Worm (Caenorhabditis elegans) whole organism, L4 larva: Measurements from ENCODE around the gene tmem-17.

Experiments
- D1046.2 ChIP-seq: fragments of 200-800 bp; sonication (Bioruptor generic); IDR thresholded peaks from 2 replicates; pipeline ENCODE4 v1.3.6; 2022; ENCODE audit warnings: missing genetic modification characterization, missing compliant biosample characterization
- F26F4.8 ChIP-seq: fragments of 200-800 bp; sonication (Bioruptor generic); conservative IDR thresholded peaks from 2 replicates; pipeline ENCODE4 v1.3.6; 2022; ENCODE audit warnings: missing genetic modification characterization, missing compliant biosample characterization
- ceh-28 ChIP-seq: fragments of 150-350 bp; optimal IDR thresholded peaks from 2 replicates; lab custom pipeline; 2014; ENCODE audit warnings: missing biosample characterization, missing genetic modification reagents, missing genetic modification characterization
- ctbp-1 ChIP-seq: fragments of 200-800 bp; sonication (Bioruptor generic); IDR thresholded peaks from 2 replicates; pipeline ENCODE4 v1.3.6; 2022; ENCODE audit warnings: missing genetic modification reagents, missing genetic modification characterization, missing compliant biosample characterization
- daf-16 ChIP-seq, 3 experiments: sonication (generic microtip); optimal IDR thresholded peaks; 2 replicates each; lab custom pipeline; 2016 to 2017; ENCODE audit warnings: missing genetic modification characterization in 3 of 3, missing genetic modification reagents in 3 of 3, mild to moderate bottlenecking in 2 of 3, missing compliant biosample characterization in 2 of 3, missing biosample characterization in 1 of 3, moderate library complexity in 1 of 3
- daf-19 ChIP-seq: fragments of 200-800 bp; sonication (Bioruptor generic); conservative IDR thresholded peaks from 2 replicates; pipeline ENCODE4 v1.3.6; 2022; ENCODE audit warnings: missing genetic modification characterization, missing compliant biosample characterization
- daf-8 ChIP-seq: fragments of 200-800 bp; sonication (Bioruptor generic); IDR thresholded peaks from 2 replicates; pipeline ENCODE4 v1.3.6; 2022; ENCODE audit warnings: missing genetic modification characterization, missing compliant biosample characterization
- dmd-6 ChIP-seq: fragments of 200-800 bp; sonication (Bioruptor generic); IDR thresholded peaks from 2 replicates; pipeline ENCODE4 v1.3.6; 2022; ENCODE audit warnings: missing genetic modification reagents, missing genetic modification characterization, missing compliant biosample characterization
- dpl-1 ChIP-seq: fragments of 150-350 bp; optimal IDR thresholded peaks from 2 replicates; lab custom pipeline; 2014; ENCODE audit warnings: missing biosample characterization, missing genetic modification reagents, missing genetic modification characterization
- hif-1 ChIP-seq, 2 experiments: sonication (generic microtip); optimal IDR thresholded peaks; 2 replicates each; lab custom pipeline; 2016 to 2017; ENCODE audit warnings: missing compliant biosample characterization in 2 of 2, missing genetic modification characterization in 2 of 2, missing genetic modification reagents in 2 of 2, missing genotype in 2 of 2, mild to moderate bottlenecking in 1 of 2
- hlh-30 ChIP-seq: sonication (generic microtip); optimal IDR thresholded peaks from 2 replicates; lab custom pipeline; 2017; ENCODE audit warnings: antibody characterized with exemption, mild to moderate bottlenecking, missing genetic modification characterization, missing compliant biosample characterization; ENCODE audit not compliant: insufficient read depth
- lim-7 ChIP-seq: fragments of 200-800 bp; sonication (Bioruptor generic); IDR thresholded peaks from 2 replicates; pipeline ENCODE4 v1.3.6; 2022; ENCODE audit warnings: missing genetic modification characterization, missing compliant biosample characterization
- lin-13 ChIP-seq: fragments of 150-350 bp; optimal IDR thresholded peaks from 2 replicates; lab custom pipeline; 2014; ENCODE audit warnings: missing biosample characterization, missing genetic modification reagents, missing genetic modification characterization
- lin-38 ChIP-seq: fragments of 200-800 bp; sonication (Bioruptor generic); IDR thresholded peaks from 2 replicates; pipeline ENCODE4 v1.3.6; 2022; ENCODE audit warnings: missing genetic modification reagents, missing genetic modification characterization, missing compliant biosample characterization
- lsy-2 ChIP-seq, 2 experiments: fragments of 150-350 bp in 1 of 2; sonication (generic microtip) in 1 of 2; optimal IDR thresholded peaks; 2 replicates each; lab custom pipeline; 2014 to 2017; ENCODE audit warnings: missing biosample characterization in 2 of 2, missing genetic modification characterization in 2 of 2
- mdl-1 ChIP-seq, 2 experiments: fragments of 150-350 bp in 1 of 2; sonication (generic microtip) in 1 of 2; optimal IDR thresholded peaks; 2 replicates each; lab custom pipeline; 2014 to 2017; ENCODE audit warnings: missing biosample characterization in 2 of 2, missing genetic modification characterization in 2 of 2
- mes-2 ChIP-seq: sonication (generic microtip); optimal IDR thresholded peaks from 2 replicates; lab custom pipeline; 2016; ENCODE audit warnings: missing genotype, mild to moderate bottlenecking, missing genetic modification characterization, missing compliant biosample characterization; ENCODE audit not compliant: poor library complexity, severe bottlenecking
- mxl-3 ChIP-seq: fragments of 200-800 bp; sonication (Bioruptor generic); optimal IDR thresholded peaks from 2 replicates; lab custom pipeline; 2018; ENCODE audit warnings: mild to moderate bottlenecking, missing genetic modification characterization, missing compliant biosample characterization
- nhr-102 ChIP-seq: sonication (generic microtip); optimal IDR thresholded peaks from 2 replicates; lab custom pipeline; 2016; ENCODE audit warnings: mild to moderate bottlenecking, missing genetic modification characterization, moderate library complexity, missing compliant biosample characterization
- nhr-11 ChIP-seq: fragments of 150-350 bp; optimal IDR thresholded peaks from 2 replicates; lab custom pipeline; 2014; ENCODE audit warnings: missing biosample characterization, missing genetic modification characterization
- nhr-28 ChIP-seq: fragments of 150-350 bp; optimal IDR thresholded peaks from 2 replicates; lab custom pipeline; 2014; ENCODE audit warnings: missing biosample characterization, missing genetic modification characterization
- nhr-77 ChIP-seq: fragments of 150-350 bp; optimal IDR thresholded peaks from 2 replicates; lab custom pipeline; 2014; ENCODE audit warnings: missing biosample characterization, missing genetic modification characterization
- pha-4 ChIP-seq, 2 experiments: fragments of 150-350 bp in 1 of 2; fragments of 200-800 bp in 1 of 2; sonication (Bioruptor generic) in 1 of 2; IDR thresholded peaks in 1 of 2; optimal IDR thresholded peaks in 1 of 2; 2 replicates each; pipeline versions ENCODE4 v1.3.6 to Lab custom; 2014 to 2022; ENCODE audit warnings: missing genetic modification characterization in 2 of 2, missing genetic modification reagents in 2 of 2, missing biosample characterization in 1 of 2, missing compliant biosample characterization in 1 of 2
- rbr-2 ChIP-seq: sonication (generic microtip); optimal IDR thresholded peaks from 2 replicates; lab custom pipeline; 2016; ENCODE audit warnings: missing genotype, missing genetic modification characterization, missing compliant biosample characterization
- unc-130 ChIP-seq: sonication (generic microtip); optimal IDR thresholded peaks from 2 replicates; lab custom pipeline; 2016; ENCODE audit warnings: missing genetic modification reagents, missing genetic modification characterization, missing compliant biosample characterization
- unc-39 ChIP-seq: sonication (generic microtip); optimal IDR thresholded peaks from 2 replicates; lab custom pipeline; 2017; ENCODE audit warnings: missing biosample characterization, missing genetic modification characterization
- unc-62 ChIP-seq, 3 experiments: fragments of 150-350 bp in 1 of 3; sonication (generic microtip); optimal IDR thresholded peaks in 2 of 3; peaks in 1 of 3; 1 replicate in 1 of 3; 2 replicates in 2 of 3; lab custom pipeline; 2014 to 2017; ENCODE audit warnings: missing biosample characterization in 3 of 3, missing genetic modification characterization in 3 of 3, missing genetic modification reagents in 3 of 3, missing genotype in 1 of 3
- zag-1 ChIP-seq: fragments of 150-350 bp; optimal IDR thresholded peaks from 2 replicates; lab custom pipeline; 2014; ENCODE audit warnings: missing biosample characterization, missing genetic modification characterization

Gene tmem-17

DNA sequence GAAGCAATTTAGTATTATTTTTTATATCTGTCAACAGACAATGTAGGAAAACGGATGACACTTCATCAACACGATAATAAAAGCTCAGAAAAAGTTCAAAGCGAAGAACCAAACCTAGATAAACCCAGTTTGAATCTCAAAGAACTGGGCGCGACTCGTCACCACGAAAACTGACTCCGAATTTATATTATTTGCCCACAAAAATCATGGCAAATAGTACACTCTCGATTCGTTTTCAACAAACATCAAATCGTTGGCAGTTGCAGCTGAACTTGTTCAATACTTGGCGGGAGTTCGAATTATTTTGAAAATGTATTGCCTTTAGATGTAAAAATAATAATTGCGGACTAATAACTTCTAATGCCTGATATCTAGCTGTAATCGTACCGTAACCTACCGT lies 13.0 kb downstream of the tmem-17 start:
- TF ChIP-seq dmd-6 (GFP tag; lab: Robert Waterston, UW) = no peak

DNA sequence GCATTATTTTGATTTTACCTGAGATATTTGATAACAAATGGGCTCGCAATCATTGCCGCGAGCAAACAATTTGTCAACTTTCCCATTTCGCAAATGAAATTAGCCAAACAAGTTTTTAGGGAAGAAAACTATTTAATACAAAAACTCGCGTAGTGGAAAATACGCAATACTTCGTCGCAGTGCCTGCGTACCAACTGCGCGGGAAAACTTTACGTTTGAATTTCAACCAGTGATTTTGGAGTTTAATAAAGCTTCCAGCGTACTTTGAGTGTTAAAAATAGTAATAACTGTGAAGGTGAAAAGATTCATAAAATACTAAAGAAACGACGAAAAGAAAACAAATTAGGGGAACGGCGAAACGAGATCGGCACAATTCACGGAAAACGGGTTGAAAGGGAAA lies 14.8 kb downstream of the tmem-17 start, which contains the start of gene tofu-7:
Gene tofu-7 (minus strand): TSS at position 111 of the 400 bp plus-strand sequence.
- no peak for TF ChIP-seq F26F4.8 (GFP tag; lab: Robert Waterston, UW)
- TF ChIP-seq lim-7 (GFP tag; lab: Robert Waterston, UW) = no peak
- no peak for TF ChIP-seq ctbp-1 (GFP tag; lab: Robert Waterston, UW)
- peak; percentile 11; the same call in 1 of the 2 replicates for TF ChIP-seq lin-38 (GFP tag; lab: Robert Waterston, UW)

DNA sequence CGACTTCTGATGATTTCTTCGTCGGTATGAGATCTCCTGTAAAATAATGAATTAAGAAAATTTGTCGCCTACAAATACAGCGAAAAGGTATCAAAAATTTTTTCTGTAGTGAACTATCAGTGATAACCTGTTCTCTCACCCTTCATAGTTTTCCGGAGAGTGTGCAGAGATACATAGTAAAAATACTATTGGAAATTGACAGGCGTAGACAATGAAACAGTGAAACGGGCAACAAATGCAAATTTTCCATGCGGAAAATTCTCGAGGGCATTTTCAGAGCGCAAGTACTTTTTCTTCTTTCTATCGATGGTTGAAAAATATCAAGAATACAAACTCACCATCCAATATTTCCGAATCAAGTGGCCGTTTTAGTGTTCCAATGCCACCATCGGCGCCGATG lies 17.1 kb downstream of the tmem-17 start:
- TF ChIP-seq nhr-28 (peak; percentile 66), F26F4.8 (GFP tag; lab: Robert Waterston, UW) (no peak), daf-19 (no peak), nhr-102 (no peak), zag-1 (no peak), unc-62 (GFP tag; optimal IDR thresholded peaks at IDR 0.05 in 1 of 2; lab: Kevin White, UChicago) (no peak), unc-62 (tag; optimal IDR thresholded peaks at IDR 0.05; lab: Kevin White, UChicago) (no peak), daf-16 (GFP tag; optimal IDR thresholded peaks at IDR 0.05; lab: Kevin White, UChicago) (no peak), daf-16 (tag; optimal IDR thresholded peaks at IDR 0.05; lab: Kevin White, UChicago) (peak; percentile 18)

DNA sequence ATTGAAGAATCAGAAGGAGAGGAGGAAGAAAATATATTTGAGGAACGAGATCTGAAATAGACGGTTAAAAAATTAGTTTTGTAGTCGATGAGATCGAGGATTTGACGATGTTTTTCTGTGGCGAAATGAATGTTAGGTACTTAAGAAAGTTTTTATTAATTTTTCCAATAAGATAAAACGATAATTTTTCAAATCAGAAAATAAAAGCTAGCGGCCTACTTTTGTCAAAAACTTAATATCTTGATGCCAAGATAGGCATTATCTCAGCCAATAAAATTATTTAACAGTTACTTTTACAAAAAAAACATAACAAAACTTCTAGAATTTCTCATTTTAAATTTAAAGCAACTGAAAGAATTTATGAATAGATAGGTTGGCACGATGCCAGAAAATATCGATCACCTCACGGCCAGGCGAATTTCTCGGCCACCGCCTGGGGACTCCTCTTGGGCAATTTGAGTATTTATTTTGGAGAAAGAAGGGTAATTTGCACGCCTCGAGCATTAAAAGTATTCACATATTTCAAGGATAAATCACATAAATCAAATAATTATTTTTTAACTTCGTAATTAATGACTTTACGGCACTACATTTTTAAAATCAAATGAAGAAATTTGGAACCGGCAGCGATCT lies 17.7 kb downstream of the tmem-17 start, which contains the start of gene fubl-2:
Gene fubl-2 (minus strand): TSS at position 51 of the 633 bp plus-strand sequence.
- TF ChIP-seq nhr-77 (tag; lab: Kevin White, UChicago) (peak; percentile 18), dpl-1 (GFP tag; lab: Kevin White, UChicago) (peak; percentile 73), mdl-1 (tag; optimal IDR thresholded peaks at IDR 0.05; lab: Kevin White, UChicago) (no peak), rbr-2 (peak; percentile 42), D1046.2 (GFP tag; lab: Robert Waterston, UW) (no peak), dmd-6 (GFP tag; lab: Robert Waterston, UW) (peak; percentile 27; the same call in 1 of the 2 replicates), unc-130 (GFP tag; lab: Kevin White, UChicago) (peak; percentile 79), unc-39 (no peak), ceh-28 (tag; lab: Kevin White, UChicago) (peak; percentile 18), lin-13 (GFP tag; lab: Kevin White, UChicago) (peak; percentile 44), lsy-2 (tag; optimal IDR thresholded peaks at IDR 0.05; lab: Kevin White, UChicago) (peak; percentile 22 to 89), pha-4 (GFP tag; IDR thresholded peaks at IDR 0.05; lab: Robert Waterston, UW) (no peak), pha-4 (tag; optimal IDR thresholded peaks at IDR 0.05; lab: Kevin White, UChicago) (no peak), hlh-30 (tag; lab: Kevin White, UChicago) (peak; percentile 49), nhr-28 (peak; percentile 26), mxl-3 (GFP tag; lab: Kevin White, UChicago) (peak; percentile 33), daf-8 (GFP tag; lab: Robert Waterston, UW) (no peak), nhr-11 (peak; percentile 6), mes-2 (tag; lab: Kevin White, UChicago) (peak; percentile 98), hif-1 (tag; optimal IDR thresholded peaks at IDR 0.05; lab: Kevin White, UChicago) (peak in 1 of 2 experiments; percentile 88)

DNA sequence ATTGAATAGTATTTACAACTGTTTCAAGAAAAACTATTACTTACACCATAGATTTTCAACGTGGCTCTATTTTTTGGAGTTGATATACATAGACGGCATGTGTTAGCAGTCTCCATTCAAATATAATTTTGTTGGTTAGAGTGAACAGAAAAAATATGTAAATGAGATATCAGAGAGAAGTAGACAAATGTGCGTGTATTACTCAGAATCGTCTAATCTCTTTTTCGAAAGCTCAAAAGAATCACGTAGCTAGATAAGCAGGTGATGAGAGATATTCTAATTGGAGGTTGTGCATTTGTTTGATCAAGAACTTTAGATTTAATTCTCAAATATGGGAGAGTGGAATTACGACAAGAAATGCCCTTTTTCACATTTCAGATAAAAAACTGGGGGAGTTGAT lies 20.5 kb downstream of the tmem-17 start, which contains the start of gene ZK418.10:
Gene ZK418.10 (minus strand): TSS at position 148 of the 400 bp plus-strand sequence.
- TF ChIP-seq nhr-11 (peak; percentile 13), lim-7 (GFP tag; lab: Robert Waterston, UW) (no peak)
